Worm (Caenorhabditis elegans): ENCODE measurements around the gene E02H4.5.

E02H4.5 gene

DNA sequence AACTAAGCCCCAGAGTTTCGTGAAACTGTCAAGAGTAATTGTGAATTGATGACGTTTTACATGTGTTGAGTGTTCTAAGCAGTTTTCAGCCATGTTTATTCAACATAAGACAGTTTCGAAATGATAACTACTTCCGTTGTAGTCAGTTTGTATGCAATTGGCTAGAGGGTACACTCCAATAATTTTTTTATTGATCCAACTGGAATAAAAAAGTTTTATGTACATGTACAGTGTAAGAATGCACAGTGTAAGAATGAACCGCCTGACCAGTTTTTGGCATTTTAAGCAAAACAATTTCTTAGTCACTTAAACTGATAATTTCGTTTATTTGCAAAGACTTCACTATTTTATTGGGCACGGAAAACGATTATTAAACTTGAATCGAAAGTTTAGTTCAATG, 41.6 kb downstream of the E02H4.5 start:
- TF ChIP-seq W03F9.2 (tag; optimal IDR thresholded peaks at IDR 0.05), result no peak
- no peak for TF ChIP-seq him-1 (tag; optimal IDR thresholded peaks at IDR 0.05)
- no peak for TF ChIP-seq dao-5 (tag; optimal IDR thresholded peaks at IDR 0.05)

DNA sequence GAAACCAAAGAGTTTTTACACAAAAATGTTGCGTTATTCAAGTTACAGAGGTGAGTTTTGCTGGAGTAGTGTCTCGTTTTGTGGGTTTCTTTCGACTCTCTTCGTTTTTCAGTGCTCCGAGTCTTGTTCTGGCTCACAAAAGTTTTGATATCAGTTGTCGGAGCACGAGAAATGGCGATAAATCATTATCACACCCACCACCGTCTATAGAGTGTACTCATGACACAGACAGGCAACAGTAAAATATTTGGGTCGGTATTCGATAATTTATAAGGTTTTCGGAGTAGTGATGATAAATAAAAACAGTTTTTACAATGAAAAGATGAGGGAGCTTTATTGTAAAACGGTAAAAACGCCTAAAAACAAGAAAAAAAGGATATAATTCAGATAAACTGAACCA, 47.0 kb downstream of the E02H4.5 start, which contains the start of gene ceh-37:
Gene ceh-37, minus strand, starts transcription at position 59 of the 400 bp plus-strand sequence.
- TF ChIP-seq him-1 (tag; optimal IDR thresholded peaks at IDR 0.05), result no peak
- no peak for TF ChIP-seq dao-5 (tag; optimal IDR thresholded peaks at IDR 0.05)
- no peak for TF ChIP-seq W03F9.2 (tag; optimal IDR thresholded peaks at IDR 0.05)

DNA sequence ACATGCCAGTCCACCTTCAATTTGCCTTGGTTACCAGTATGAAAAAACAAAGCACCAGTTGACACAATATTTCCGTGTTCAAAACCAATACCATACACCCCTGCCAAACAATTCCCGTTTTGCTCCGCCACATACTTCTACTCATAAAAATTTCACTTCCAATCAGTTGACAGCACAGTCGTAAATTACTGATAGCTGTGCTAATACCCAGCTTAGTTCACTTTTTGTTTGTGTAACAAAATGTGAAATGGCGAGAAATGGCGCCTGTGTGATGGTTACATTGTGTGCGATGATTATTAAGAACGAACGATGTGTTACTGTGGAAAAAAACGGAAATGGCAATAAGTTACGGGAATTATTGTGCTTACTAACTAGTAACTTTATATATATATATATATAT, 48.6 kb downstream of the E02H4.5 start:
- TF ChIP-seq him-1 (tag; optimal IDR thresholded peaks at IDR 0.05) (no peak), dao-5 (tag; optimal IDR thresholded peaks at IDR 0.05) (no peak), W03F9.2 (tag; optimal IDR thresholded peaks at IDR 0.05) (no peak)

Measured in whole organism, L4/young adult.